Worm (Caenorhabditis elegans) whole organism, L2 larva: Measurements from ENCODE around the gene srsx-19.

Experiments used
- ama-1 ChIP-seq: fragments of 150-350 bp; optimal IDR thresholded peaks from 2 replicates; lab custom pipeline; 2018; ENCODE audit warnings: inconsistent platforms
- blmp-1 ChIP-seq: sonication (generic microtip); optimal IDR thresholded peaks from 2 replicates; lab custom pipeline; 2017; ENCODE audit warnings: missing genetic modification characterization, mild to moderate bottlenecking, missing compliant biosample characterization, antibody characterized with exemption, moderate library complexity; ENCODE audit not compliant: insufficient read depth
- ceh-16 ChIP-seq: fragments of 150-350 bp; optimal IDR thresholded peaks from 2 replicates; lab custom pipeline; 2014; ENCODE audit warnings: missing biosample characterization, missing genetic modification characterization
- lin-13 ChIP-seq: fragments of 150-350 bp; optimal IDR thresholded peaks from 2 replicates; lab custom pipeline; 2014; ENCODE audit warnings: missing biosample characterization, missing genetic modification reagents, missing genetic modification characterization
- lin-39 ChIP-seq: fragments of 150-350 bp; optimal IDR thresholded peaks from 2 replicates; lab custom pipeline; 2014; ENCODE audit warnings: missing biosample characterization, missing genetic modification reagents, missing genetic modification characterization
- nhr-11 ChIP-seq: fragments of 150-350 bp; optimal IDR thresholded peaks from 2 replicates; lab custom pipeline; 2014; ENCODE audit warnings: missing biosample characterization, missing genetic modification characterization
- nhr-237 ChIP-seq: fragments of 150-350 bp; optimal IDR thresholded peaks from 2 replicates; lab custom pipeline; 2014; ENCODE audit warnings: missing biosample characterization, missing genetic modification characterization
- ztf-11 ChIP-seq: sonication (generic microtip); optimal IDR thresholded peaks from 2 replicates; lab custom pipeline; 2017; ENCODE audit warnings: missing biosample characterization, missing genetic modification characterization

- TF ChIP-seq blmp-1 (tag; lab: Kevin White, UChicago), result no peak
- TF ChIP-seq nhr-11 (tag; lab: Kevin White, UChicago), result no peak
- no peak for TF ChIP-seq nhr-237 (tag; lab: Kevin White, UChicago)
- TF ChIP-seq ztf-11 (tag; lab: Kevin White, UChicago), result no peak
- no peak for TF ChIP-seq ceh-16 (tag; lab: Kevin White, UChicago)
- TF ChIP-seq lin-39 (tag; lab: Kevin White, UChicago), result no peak
- no peak for TF ChIP-seq ama-1 (lab: Kevin White, UChicago)
- TF ChIP-seq lin-13, result no peak
Observed at ce11 chrV:13936052-13936451, 48.6 kb downstream of the srsx-19 start.
